Worm (Caenorhabditis elegans): ENCODE data around the gene F23D12.7.

Gene F23D12.7

ce11 chrX:14405817-14406216 is 47.8 kb downstream of the F23D12.7 start, which contains the start of gene frpr-17:
Gene frpr-17, plus strand, starts transcription at chrX:14406117.
- TF ChIP-seq mep-1 (tag; optimal IDR thresholded peaks at IDR 0.05) (no peak), daf-16 (GFP tag; optimal IDR thresholded peaks at IDR 0.05) (no peak), daf-16 (tag; optimal IDR thresholded peaks at IDR 0.05) (no peak), zag-1 (tag; optimal IDR thresholded peaks at IDR 0.05) (no peak), nhr-237 (tag; optimal IDR thresholded peaks at IDR 0.05) (no peak), lin-29 (GFP tag; IDR thresholded peaks at IDR 0.05) (no peak), R02D3.7 (tag; optimal IDR thresholded peaks at IDR 0.05) (no peak), nhr-111 (GFP tag; optimal IDR thresholded peaks at IDR 0.05) (no peak)
